Worm (Caenorhabditis elegans) whole organism, young adult: Measurements from ENCODE around the gene D2007.2.
A peak's percentile ranks its signal among the peaks of the same experiment; 100 is the strongest.

Experiments
- C06A6.2 ChIP-seq: fragments of 200-800 bp; sonication (Bioruptor generic); conservative IDR thresholded peaks from 2 replicates; pipeline ENCODE4 v1.3.6; 2022; ENCODE audit warnings: missing genetic modification characterization, missing compliant biosample characterization
- C17E4.6 ChIP-seq: fragments of 200-800 bp; sonication (Bioruptor generic); IDR thresholded peaks from 2 replicates; pipeline ENCODE4 v1.3.6; 2022; ENCODE audit warnings: missing genetic modification reagents, missing genetic modification characterization, missing compliant biosample characterization
- F33H1.4 ChIP-seq: fragments of 200-800 bp; sonication (Bioruptor generic); IDR thresholded peaks from 2 replicates; pipeline ENCODE4 v1.3.6; 2022; ENCODE audit warnings: missing genetic modification reagents, missing genetic modification characterization, missing compliant biosample characterization
- F37B4.10 ChIP-seq: fragments of 200-800 bp; sonication (Bioruptor generic); IDR thresholded peaks from 2 replicates; pipeline ENCODE4 v1.3.6; 2022; ENCODE audit warnings: missing genetic modification characterization, missing compliant biosample characterization
- F55B11.4 ChIP-seq: sonication (generic microtip); optimal IDR thresholded peaks from 2 replicates; lab custom pipeline; 2016; ENCODE audit warnings: missing compliant biosample characterization, missing genetic modification characterization, borderline replicate concordance; ENCODE audit not compliant: insufficient read depth
- F57A8.1 ChIP-seq: fragments of 200-800 bp; sonication (Bioruptor generic); optimal IDR thresholded peaks from 2 replicates; lab custom pipeline; 2018; ENCODE audit warnings: mild to moderate bottlenecking, missing genetic modification characterization, moderate library complexity, missing compliant biosample characterization
- K11D2.4 ChIP-seq: fragments of 200-800 bp; sonication (Bioruptor generic); IDR thresholded peaks from 2 replicates; pipeline ENCODE4 v1.3.6; 2022; ENCODE audit warnings: missing genetic modification reagents, missing genetic modification characterization, missing compliant biosample characterization
- Y53F4B.3 ChIP-seq: fragments of 200-800 bp; sonication (Bioruptor generic); IDR thresholded peaks from 2 replicates; pipeline ENCODE4 v1.3.6; 2022; ENCODE audit warnings: missing genetic modification reagents, missing genetic modification characterization, missing compliant biosample characterization
- aptf-3 ChIP-seq: fragments of 200-800 bp; sonication (Bioruptor generic); IDR thresholded peaks from 2 replicates; pipeline ENCODE4 v1.3.6; 2022; ENCODE audit warnings: missing genetic modification characterization, missing compliant biosample characterization
- attf-5 ChIP-seq: fragments of 200-800 bp; sonication (Bioruptor generic); optimal IDR thresholded peaks from 2 replicates; lab custom pipeline; 2018; ENCODE audit warnings: mild to moderate bottlenecking, missing genetic modification characterization, missing compliant biosample characterization
- attf-6 ChIP-seq: fragments of 200-800 bp; sonication (Bioruptor generic); IDR thresholded peaks from 2 replicates; pipeline ENCODE4 v1.3.6; 2022; ENCODE audit warnings: missing genetic modification reagents, missing genetic modification characterization, missing compliant biosample characterization
- cebp-1 ChIP-seq, 2 experiments: fragments of 200-800 bp in 1 of 2; sonication (Bioruptor generic) in 1 of 2; sonication (generic microtip) in 1 of 2; IDR thresholded peaks in 1 of 2; optimal IDR thresholded peaks in 1 of 2; 2 replicates each; pipeline versions ENCODE4 v1.3.6 to Lab custom; 2017 to 2022; ENCODE audit warnings: missing compliant biosample characterization in 2 of 2, missing genetic modification characterization in 2 of 2, mild to moderate bottlenecking in 1 of 2, missing genetic modification reagents in 1 of 2, moderate library complexity in 1 of 2
- cebp-2 ChIP-seq: fragments of 200-800 bp; sonication (Bioruptor generic); IDR thresholded peaks from 2 replicates; pipeline ENCODE4 v1.3.6; 2022; ENCODE audit warnings: missing genetic modification characterization, missing compliant biosample characterization
- ceh-100 ChIP-seq: fragments of 200-800 bp; sonication (Bioruptor generic); IDR thresholded peaks from 2 replicates; pipeline ENCODE4 v1.3.6; 2022; ENCODE audit warnings: missing genetic modification reagents, missing genetic modification characterization, missing compliant biosample characterization
- ceh-27 ChIP-seq: fragments of 200-800 bp; sonication (Bioruptor generic); optimal IDR thresholded peaks from 2 replicates; lab custom pipeline; 2018; ENCODE audit warnings: mild to moderate bottlenecking, missing genetic modification characterization, moderate library complexity, missing compliant biosample characterization
- ceh-40 ChIP-seq: fragments of 200-800 bp; sonication (Bioruptor generic); IDR thresholded peaks from 2 replicates; pipeline ENCODE4 v1.3.6; 2022; ENCODE audit warnings: missing genetic modification characterization, missing compliant biosample characterization
- ceh-58 ChIP-seq: fragments of 200-800 bp; sonication (Bioruptor generic); IDR thresholded peaks from 2 replicates; pipeline ENCODE4 v1.3.6; 2022; ENCODE audit warnings: missing genetic modification characterization, missing compliant biosample characterization
- dox-1 ChIP-seq: fragments of 200-800 bp; sonication (Bioruptor generic); IDR thresholded peaks from 2 replicates; pipeline ENCODE4 v1.3.6; 2022; ENCODE audit warnings: missing genetic modification reagents, missing genetic modification characterization, missing compliant biosample characterization
- dpff-1 ChIP-seq: sonication (generic microtip); optimal IDR thresholded peaks from 2 replicates; lab custom pipeline; 2017; ENCODE audit warnings: mild to moderate bottlenecking, missing genetic modification characterization, missing compliant biosample characterization
- dpl-1 ChIP-seq: fragments of 150-350 bp; optimal IDR thresholded peaks from 2 replicates; lab custom pipeline; 2014; ENCODE audit warnings: missing biosample characterization, missing genetic modification reagents, missing genetic modification characterization
- egl-18 ChIP-seq: fragments of 200-800 bp; sonication (Bioruptor generic); IDR thresholded peaks from 2 replicates; pipeline ENCODE4 v1.3.6; 2022; ENCODE audit warnings: missing genetic modification reagents, missing genetic modification characterization, missing compliant biosample characterization
- ekl-4 ChIP-seq: fragments of 200-800 bp; sonication (Bioruptor generic); IDR thresholded peaks from 2 replicates; pipeline ENCODE4 v1.3.6; 2022; ENCODE audit warnings: missing genetic modification reagents, missing genetic modification characterization, missing compliant biosample characterization
- fkh-3 ChIP-seq: sonication (generic microtip); optimal IDR thresholded peaks from 2 replicates; lab custom pipeline; 2016; ENCODE audit warnings: mild to moderate bottlenecking, missing genetic modification characterization, missing compliant biosample characterization
- gei-17 ChIP-seq: fragments of 200-800 bp; sonication (Bioruptor generic); optimal IDR thresholded peaks from 2 replicates; lab custom pipeline; 2018; ENCODE audit warnings: mild to moderate bottlenecking, missing genetic modification characterization, missing compliant biosample characterization
- him-1 ChIP-seq: sonication (generic microtip); optimal IDR thresholded peaks from 2 replicates; lab custom pipeline; 2016; ENCODE audit warnings: missing genotype, missing genetic modification reagents, missing genetic modification characterization, missing compliant biosample characterization
- hmg-1.2 ChIP-seq: fragments of 200-800 bp; sonication (Bioruptor generic); IDR thresholded peaks from 2 replicates; pipeline ENCODE4 v1.3.6; 2022; ENCODE audit warnings: missing genetic modification reagents, missing genetic modification characterization, missing compliant biosample characterization
- hsf-1 ChIP-seq: fragments of 200-800 bp; sonication (Bioruptor generic); IDR thresholded peaks from 2 replicates; pipeline ENCODE4 v1.3.6; 2022; ENCODE audit warnings: missing genetic modification reagents, missing genetic modification characterization, missing compliant biosample characterization
- let-526 ChIP-seq: fragments of 200-800 bp; sonication (Bioruptor generic); IDR thresholded peaks from 2 replicates; pipeline ENCODE4 v1.3.6; 2022; ENCODE audit warnings: missing genetic modification reagents, missing genetic modification characterization, missing compliant biosample characterization
- lin-26 ChIP-seq: fragments of 200-800 bp; sonication (Bioruptor generic); IDR thresholded peaks from 2 replicates; pipeline ENCODE4 v1.3.6; 2022; ENCODE audit warnings: missing genetic modification reagents, missing genetic modification characterization, missing compliant biosample characterization
- lin-35 ChIP-seq, 3 experiments: fragments of 150-350 bp in 2 of 3; sonication (generic microtip) in 1 of 3; optimal IDR thresholded peaks; 2 replicates each; lab custom pipeline; 2014 to 2018; ENCODE audit warnings: missing biosample characterization in 3 of 3, missing genetic modification characterization in 3 of 3, missing genetic modification reagents in 3 of 3
- lin-40 ChIP-seq: sonication (generic microtip); optimal IDR thresholded peaks from 2 replicates; lab custom pipeline; 2016; ENCODE audit warnings: missing genetic modification characterization, mild to moderate bottlenecking, missing compliant biosample characterization, missing genotype, missing genetic modification reagents
- madf-3 ChIP-seq: fragments of 200-800 bp; sonication (Bioruptor generic); IDR thresholded peaks from 2 replicates; pipeline ENCODE4 v1.3.6; 2022; ENCODE audit warnings: missing genetic modification reagents, missing genetic modification characterization, missing compliant biosample characterization
- madf-6 ChIP-seq: fragments of 200-800 bp; sonication (Bioruptor generic); IDR thresholded peaks from 2 replicates; pipeline ENCODE4 v1.3.6; 2022; ENCODE audit warnings: missing genetic modification reagents, missing genetic modification characterization, missing compliant biosample characterization
- mxl-1 ChIP-seq: sonication (generic microtip); optimal IDR thresholded peaks from 2 replicates; lab custom pipeline; 2016; ENCODE audit warnings: missing genetic modification characterization, missing compliant biosample characterization
- nfya-2 ChIP-seq: fragments of 200-800 bp; sonication (Bioruptor generic); IDR thresholded peaks from 2 replicates; pipeline ENCODE4 v1.3.6; 2022; ENCODE audit warnings: missing genetic modification reagents, missing genetic modification characterization, missing compliant biosample characterization
- nhr-179 ChIP-seq: sonication (generic microtip); optimal IDR thresholded peaks from 2 replicates; lab custom pipeline; 2016; ENCODE audit warnings: mild to moderate bottlenecking, missing genetic modification characterization, missing compliant biosample characterization
- nhr-27 ChIP-seq: fragments of 200-800 bp; sonication (Bioruptor generic); optimal IDR thresholded peaks from 2 replicates; lab custom pipeline; 2018; ENCODE audit warnings: mild to moderate bottlenecking, missing genetic modification characterization, moderate library complexity, missing compliant biosample characterization
- nhr-80 ChIP-seq: sonication (generic microtip); optimal IDR thresholded peaks from 2 replicates; lab custom pipeline; 2016; ENCODE audit warnings: missing genetic modification characterization, missing compliant biosample characterization
- pbrm-1 ChIP-seq: fragments of 200-800 bp; sonication (Bioruptor generic); IDR thresholded peaks from 2 replicates; pipeline ENCODE4 v1.3.6; 2022; ENCODE audit warnings: missing genetic modification reagents, missing genetic modification characterization, missing compliant biosample characterization
- rec-8 ChIP-seq, 2 experiments: sonication (generic microtip); optimal IDR thresholded peaks; 2 replicates each; lab custom pipeline; 2016; ENCODE audit warnings: mild to moderate bottlenecking in 2 of 2, missing genetic modification characterization in 2 of 2, missing genetic modification reagents in 2 of 2, missing genotype in 2 of 2, missing biosample characterization in 1 of 2, missing compliant biosample characterization in 1 of 2, moderate library complexity in 1 of 2
- sea-2 ChIP-seq: fragments of 200-800 bp; sonication (Bioruptor generic); IDR thresholded peaks from 2 replicates; pipeline ENCODE4 v1.3.6; 2022; ENCODE audit warnings: missing genetic modification characterization, missing compliant biosample characterization
- sptf-2 ChIP-seq: fragments of 200-800 bp; sonication (Bioruptor generic); optimal IDR thresholded peaks from 2 replicates; lab custom pipeline; 2018; ENCODE audit warnings: mild to moderate bottlenecking, missing genetic modification characterization, missing compliant biosample characterization
- unc-62 ChIP-seq: fragments of 150-350 bp; optimal IDR thresholded peaks from 2 replicates; lab custom pipeline; 2014; ENCODE audit warnings: missing biosample characterization, missing genetic modification reagents, missing genetic modification characterization
- zfh-2 ChIP-seq: fragments of 200-800 bp; sonication (Bioruptor generic); conservative IDR thresholded peaks from 2 replicates; pipeline ENCODE4 v1.3.6; 2022; ENCODE audit warnings: missing genetic modification reagents, missing genetic modification characterization, missing compliant biosample characterization
- ztf-25 ChIP-seq: fragments of 200-800 bp; sonication (Bioruptor generic); IDR thresholded peaks from 2 replicates; pipeline ENCODE4 v1.3.6; 2022; ENCODE audit warnings: missing genetic modification reagents, missing genetic modification characterization, missing compliant biosample characterization
- ztf-6 ChIP-seq: fragments of 200-800 bp; sonication (Bioruptor generic); IDR thresholded peaks from 2 replicates; pipeline ENCODE4 v1.3.6; 2022; ENCODE audit warnings: missing genetic modification reagents, missing genetic modification characterization, missing compliant biosample characterization

The D2007.2 gene

DNA sequence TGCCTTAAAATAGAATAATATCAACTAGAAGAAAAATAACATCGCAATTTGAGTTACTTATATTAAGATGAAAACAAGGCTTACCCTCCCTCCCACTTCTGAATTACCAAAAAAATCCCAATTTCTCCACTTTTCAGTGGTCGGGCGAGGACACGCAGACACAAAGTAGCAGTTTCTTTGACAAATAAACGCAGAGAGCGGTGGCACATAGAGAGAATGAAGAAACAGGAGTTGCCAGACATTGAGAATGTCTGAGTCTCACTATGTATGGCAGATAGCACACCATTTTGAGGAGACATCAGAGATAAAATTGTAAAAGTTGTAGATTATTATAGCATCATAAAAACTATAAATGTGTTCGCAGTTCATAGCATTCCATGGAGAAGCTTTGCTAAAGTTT lies 23.5 kb upstream of the D2007.2 start (continued):
- TF ChIP-seq sptf-2 (GFP tag; lab: Kevin White, UChicago) (no peak), F55B11.4 (tag; lab: Kevin White, UChicago) (no peak), fkh-3 (tag; lab: Kevin White, UChicago) (no peak), gei-17 (GFP tag; lab: Kevin White, UChicago) (no peak), K11D2.4 (GFP tag; lab: Robert Waterston, UW) (no peak), C06A6.2 (GFP tag; lab: Robert Waterston, UW) (no peak), dox-1 (GFP tag; lab: Robert Waterston, UW) (no peak), let-526 (GFP tag; lab: Robert Waterston, UW) (no peak), lin-40 (tag; lab: Kevin White, UChicago) (peak; percentile 58), ceh-27 (GFP tag; lab: Kevin White, UChicago) (peak; percentile 15)

DNA sequence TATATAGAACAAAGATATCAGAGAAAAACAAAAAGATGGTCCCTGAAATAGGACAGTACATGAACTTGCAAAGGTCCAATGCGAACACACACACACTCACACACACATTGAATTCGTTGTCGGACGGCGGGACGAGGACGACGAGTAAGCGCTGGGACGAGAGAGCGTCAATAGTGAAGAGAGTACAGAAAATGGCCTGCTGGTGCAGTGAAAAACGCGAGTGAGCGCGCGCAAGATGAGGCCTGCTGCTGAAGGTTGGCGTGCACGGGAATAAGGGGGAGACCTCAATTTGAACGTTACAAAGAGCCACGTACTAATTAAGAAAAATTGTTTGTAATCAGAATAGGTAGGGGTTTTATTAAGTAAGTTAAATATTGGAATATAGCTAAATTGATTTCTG lies 21.8 kb upstream of the D2007.2 start:
- TF ChIP-seq cebp-2 (GFP tag; lab: Robert Waterston, UW) (no peak), ztf-6 (GFP tag; lab: Robert Waterston, UW) (no peak), nhr-80 (tag; lab: Kevin White, UChicago) (peak; percentile 49), egl-18 (GFP tag; lab: Robert Waterston, UW) (no peak), attf-5 (peak; percentile 25), dpff-1 (tag; lab: Kevin White, UChicago) (no peak), F37B4.10 (GFP tag; lab: Robert Waterston, UW) (no peak), ztf-25 (no peak), Y53F4B.3 (GFP tag; lab: Robert Waterston, UW) (no peak), F33H1.4 (GFP tag; lab: Robert Waterston, UW) (no peak), hsf-1 (GFP tag; lab: Robert Waterston, UW) (no peak), him-1 (peak; percentile 37), mxl-1 (no peak), hmg-1.2 (GFP tag; lab: Robert Waterston, UW) (peak; percentile 68; the same call in 1 of the 2 replicates), F57A8.1 (GFP tag; lab: Kevin White, UChicago) (no peak), pbrm-1 (GFP tag; lab: Robert Waterston, UW) (no peak), C06A6.2 (GFP tag; lab: Robert Waterston, UW) (no peak), cebp-1 (GFP tag; IDR thresholded peaks at IDR 0.05; lab: Robert Waterston, UW) (no peak), cebp-1 (tag; optimal IDR thresholded peaks at IDR 0.05; lab: Kevin White, UChicago) (peak; percentile 18), ceh-40 (GFP tag; lab: Robert Waterston, UW) (no peak), ekl-4 (GFP tag; lab: Robert Waterston, UW) (no peak), nhr-179 (tag; lab: Kevin White, UChicago) (no peak), dpl-1 (GFP tag; lab: Kevin White, UChicago) (no peak), nhr-27 (tag; lab: Kevin White, UChicago) (no peak), zfh-2 (GFP tag; lab: Robert Waterston, UW) (peak; percentile 77), lin-35 (GFP tag; optimal IDR thresholded peaks at IDR 0.05; lab: Kevin White, UChicago) (no peak), K11D2.4 (GFP tag; lab: Robert Waterston, UW) (0 out of 2 replicates have a peak, but pooled peaks have one; percentile 24)

DNA sequence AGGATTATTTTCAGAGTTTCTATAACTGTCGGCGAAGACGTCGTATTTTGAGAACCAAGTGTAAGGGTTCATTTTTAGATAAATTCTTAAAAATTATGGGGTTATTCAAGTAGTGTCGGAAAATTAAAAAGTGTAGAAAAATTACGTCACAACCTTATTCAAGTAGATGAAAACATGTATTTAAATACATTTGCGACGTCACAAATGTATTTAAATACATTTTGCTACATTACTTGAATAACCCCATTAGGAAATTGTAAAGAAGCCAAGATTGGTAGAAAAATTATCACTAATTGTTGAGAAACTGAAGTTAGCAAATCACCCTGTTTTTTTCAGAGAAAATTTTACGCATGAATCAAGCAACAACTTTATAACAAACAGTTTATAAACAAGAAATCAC lies 19.6 kb upstream of the D2007.2 start:
- no peak for TF ChIP-seq unc-62
- peak; percentile 58; the same call in 1 of the 2 replicates for TF ChIP-seq lin-26 (GFP tag; lab: Robert Waterston, UW)
- no peak for TF ChIP-seq aptf-3 (GFP tag; lab: Robert Waterston, UW)
- TF ChIP-seq C17E4.6 (GFP tag; lab: Robert Waterston, UW) = peak; percentile 31; the same call in 1 of the 2 replicates
- TF ChIP-seq nfya-2 = 0 out of 2 replicates have a peak, but pooled peaks have one; percentile 12
- TF ChIP-seq hsf-1 (GFP tag; lab: Robert Waterston, UW) = peak; percentile 74
- no peak for TF ChIP-seq ztf-6 (GFP tag; lab: Robert Waterston, UW)
- TF ChIP-seq attf-6 (GFP tag; lab: Robert Waterston, UW) = peak; percentile 62; the same call in 1 of the 2 replicates
- no peak for TF ChIP-seq dpff-1 (tag; lab: Kevin White, UChicago)
- 0 out of 2 replicates have a peak, but pooled peaks have one; percentile 67 for TF ChIP-seq ceh-58 (GFP tag; lab: Robert Waterston, UW)
- peak; percentile 74; the same call in 1 of the 2 replicates for TF ChIP-seq madf-3 (GFP tag; lab: Robert Waterston, UW)
- peak; percentile 73 for TF ChIP-seq madf-6 (GFP tag; lab: Robert Waterston, UW)
- peak in 1 of 2 experiments; percentile 5 for TF ChIP-seq rec-8 (tag; optimal IDR thresholded peaks at IDR 0.05; lab: Kevin White, UChicago)
- TF ChIP-seq sea-2 (GFP tag; lab: Robert Waterston, UW) = no peak
- TF ChIP-seq ceh-100 (GFP tag; lab: Robert Waterston, UW) = peak; percentile 20; the same call in 1 of the 2 replicates
